Worm (Caenorhabditis elegans) whole organism, L2 larva: ENCODE data around the gene R10F2.4.
A peak's percentile ranks its signal among the peaks of the same experiment; 100 is the strongest.

Experiments used
- C34F6.9 ChIP-seq: fragments of 150-350 bp; optimal IDR thresholded peaks from 2 replicates; lab custom pipeline; 2014; ENCODE audit warnings: missing biosample characterization, missing genetic modification characterization
- F13H6.1 ChIP-seq: sonication (generic microtip); optimal IDR thresholded peaks from 2 replicates; lab custom pipeline; 2016; ENCODE audit warnings: missing genetic modification characterization, missing compliant biosample characterization
- Y55F3AM.14 ChIP-seq: fragments of 200-800 bp; sonication (Bioruptor generic); optimal IDR thresholded peaks from 2 replicates; lab custom pipeline; 2018; ENCODE audit warnings: mild to moderate bottlenecking, missing genetic modification characterization, missing compliant biosample characterization
- ZK546.5 ChIP-seq: sonication (generic microtip); optimal IDR thresholded peaks from 2 replicates; lab custom pipeline; 2017; ENCODE audit warnings: missing biosample characterization, missing genetic modification characterization
- alr-1 ChIP-seq: fragments of 150-350 bp; optimal IDR thresholded peaks from 2 replicates; lab custom pipeline; 2014; ENCODE audit warnings: missing biosample characterization, missing genetic modification characterization
- ama-1 ChIP-seq: fragments of 150-350 bp; optimal IDR thresholded peaks from 2 replicates; lab custom pipeline; 2018; ENCODE audit warnings: inconsistent platforms
- blmp-1 ChIP-seq: sonication (generic microtip); optimal IDR thresholded peaks from 2 replicates; lab custom pipeline; 2017; ENCODE audit warnings: missing genetic modification characterization, mild to moderate bottlenecking, missing compliant biosample characterization, antibody characterized with exemption, moderate library complexity; ENCODE audit not compliant: insufficient read depth
- ceh-16 ChIP-seq: fragments of 150-350 bp; optimal IDR thresholded peaks from 2 replicates; lab custom pipeline; 2014; ENCODE audit warnings: missing biosample characterization, missing genetic modification characterization
- ceh-82 ChIP-seq: fragments of 150-350 bp; optimal IDR thresholded peaks from 2 replicates; lab custom pipeline; 2014; ENCODE audit warnings: missing biosample characterization, missing genetic modification characterization
- crh-2 ChIP-seq: sonication (generic microtip); optimal IDR thresholded peaks from 2 replicates; lab custom pipeline; 2017; ENCODE audit warnings: missing biosample characterization, missing genetic modification characterization
- egl-27 ChIP-seq: sonication (generic microtip); optimal IDR thresholded peaks from 3 replicates; lab custom pipeline; 2017; ENCODE audit warnings: missing biosample characterization, missing genetic modification reagents, missing genetic modification characterization
- elt-1 ChIP-seq: fragments of 150-350 bp; optimal IDR thresholded peaks from 2 replicates; lab custom pipeline; 2014; ENCODE audit warnings: missing biosample characterization, missing genetic modification characterization
- elt-3 ChIP-seq: sonication (generic microtip); optimal IDR thresholded peaks from 2 replicates; lab custom pipeline; 2017; ENCODE audit warnings: missing biosample characterization, missing genetic modification characterization
- fos-1 ChIP-seq: fragments of 150-350 bp; optimal IDR thresholded peaks from 2 replicates; lab custom pipeline; 2014; ENCODE audit warnings: missing biosample characterization, missing genetic modification characterization
- gmeb-1 ChIP-seq: fragments of 150-350 bp; optimal IDR thresholded peaks from 2 replicates; lab custom pipeline; 2014; ENCODE audit warnings: missing biosample characterization, missing genetic modification characterization
- lin-11 ChIP-seq: fragments of 150-350 bp; sonication (generic microtip); optimal IDR thresholded peaks from 2 replicates; lab custom pipeline; 2014; ENCODE audit warnings: missing biosample characterization, missing genetic modification characterization, inconsistent platforms, mixed read lengths
- lin-13 ChIP-seq: fragments of 150-350 bp; optimal IDR thresholded peaks from 2 replicates; lab custom pipeline; 2014; ENCODE audit warnings: missing biosample characterization, missing genetic modification reagents, missing genetic modification characterization
- lin-39 ChIP-seq: fragments of 150-350 bp; optimal IDR thresholded peaks from 2 replicates; lab custom pipeline; 2014; ENCODE audit warnings: missing biosample characterization, missing genetic modification reagents, missing genetic modification characterization
- lsy-2 ChIP-seq, 2 experiments: fragments of 150-350 bp in 1 of 2; sonication (generic microtip) in 1 of 2; optimal IDR thresholded peaks; 2 replicates each; lab custom pipeline; 2014 to 2017; ENCODE audit warnings: missing biosample characterization in 2 of 2, missing genetic modification characterization in 2 of 2
- mab-5 ChIP-seq: fragments of 150-350 bp; optimal IDR thresholded peaks from 2 replicates; lab custom pipeline; 2014; ENCODE audit warnings: missing biosample characterization, missing genetic modification characterization
- mbf-1 ChIP-seq: sonication (generic microtip); optimal IDR thresholded peaks from 2 replicates; lab custom pipeline; 2017; ENCODE audit warnings: missing biosample characterization, missing genetic modification characterization
- nhr-10 ChIP-seq: sonication (generic microtip); optimal IDR thresholded peaks from 2 replicates; lab custom pipeline; 2017; ENCODE audit warnings: missing biosample characterization, missing genetic modification characterization
- nhr-11 ChIP-seq: fragments of 150-350 bp; optimal IDR thresholded peaks from 2 replicates; lab custom pipeline; 2014; ENCODE audit warnings: missing biosample characterization, missing genetic modification characterization
- nhr-12 ChIP-seq: fragments of 150-350 bp; optimal IDR thresholded peaks from 2 replicates; lab custom pipeline; 2014; ENCODE audit warnings: missing biosample characterization, missing genetic modification characterization
- nhr-129 ChIP-seq: fragments of 150-350 bp; optimal IDR thresholded peaks from 2 replicates; lab custom pipeline; 2014; ENCODE audit warnings: missing biosample characterization, missing genetic modification characterization
- nhr-21 ChIP-seq: fragments of 150-350 bp; optimal IDR thresholded peaks from 2 replicates; lab custom pipeline; 2014; ENCODE audit warnings: missing biosample characterization, missing genetic modification characterization
- nhr-237 ChIP-seq: fragments of 150-350 bp; optimal IDR thresholded peaks from 2 replicates; lab custom pipeline; 2014; ENCODE audit warnings: missing biosample characterization, missing genetic modification characterization
- nhr-25 ChIP-seq: fragments of 150-350 bp; sonication (generic microtip); optimal IDR thresholded peaks from 3 replicates; lab custom pipeline; 2014; ENCODE audit warnings: missing biosample characterization, missing genetic modification characterization
- nhr-6 ChIP-seq: fragments of 150-350 bp; optimal IDR thresholded peaks from 2 replicates; lab custom pipeline; 2014; ENCODE audit warnings: missing biosample characterization, missing genetic modification characterization
- peb-1 ChIP-seq: fragments of 150-350 bp; optimal IDR thresholded peaks from 2 replicates; lab custom pipeline; 2014; ENCODE audit warnings: missing biosample characterization, missing genetic modification characterization
- sem-4 ChIP-seq: fragments of 150-350 bp; optimal IDR thresholded peaks from 2 replicates; lab custom pipeline; 2014; ENCODE audit warnings: missing biosample characterization, missing genetic modification reagents, missing genetic modification characterization
- skn-1 ChIP-seq: sonication (generic microtip); optimal IDR thresholded peaks from 2 replicates; lab custom pipeline; 2017; ENCODE audit warnings: missing biosample characterization, missing genetic modification characterization
- sma-9 ChIP-seq, 2 experiments: fragments of 150-350 bp in 1 of 2; sonication (generic microtip) in 1 of 2; optimal IDR thresholded peaks; 2 replicates each; lab custom pipeline; 2014 to 2016; ENCODE audit warnings: missing genetic modification characterization in 2 of 2, mild to moderate bottlenecking in 1 of 2, missing biosample characterization in 1 of 2, missing compliant biosample characterization in 1 of 2, missing genetic modification reagents in 1 of 2, moderate library complexity in 1 of 2
- snpc-4 ChIP-seq: fragments of 150-350 bp; optimal IDR thresholded peaks from 2 replicates; lab custom pipeline; 2014; ENCODE audit warnings: missing biosample characterization, missing genetic modification characterization
- unc-39 ChIP-seq: fragments of 150-350 bp; optimal IDR thresholded peaks from 2 replicates; lab custom pipeline; 2014; ENCODE audit warnings: missing biosample characterization, missing genetic modification characterization
- unc-55 ChIP-seq: fragments of 150-350 bp; sonication (generic microtip); optimal IDR thresholded peaks from 3 replicates; lab custom pipeline; 2014; ENCODE audit warnings: missing biosample characterization, missing genetic modification reagents, missing genetic modification characterization
- unc-62 ChIP-seq: fragments of 150-350 bp; optimal IDR thresholded peaks from 2 replicates; lab custom pipeline; 2014; ENCODE audit warnings: missing biosample characterization, missing genetic modification reagents, missing genetic modification characterization
- zag-1 ChIP-seq: fragments of 150-350 bp; optimal IDR thresholded peaks from 2 replicates; lab custom pipeline; 2014; ENCODE audit warnings: missing biosample characterization, missing genetic modification characterization
- ztf-1 ChIP-seq: fragments of 200-800 bp; sonication (Bioruptor generic); conservative IDR thresholded peaks from 2 replicates; pipeline ENCODE4 v1.3.6; 2022; ENCODE audit warnings: missing genetic modification characterization, missing compliant biosample characterization

R10F2.4 gene

DNA sequence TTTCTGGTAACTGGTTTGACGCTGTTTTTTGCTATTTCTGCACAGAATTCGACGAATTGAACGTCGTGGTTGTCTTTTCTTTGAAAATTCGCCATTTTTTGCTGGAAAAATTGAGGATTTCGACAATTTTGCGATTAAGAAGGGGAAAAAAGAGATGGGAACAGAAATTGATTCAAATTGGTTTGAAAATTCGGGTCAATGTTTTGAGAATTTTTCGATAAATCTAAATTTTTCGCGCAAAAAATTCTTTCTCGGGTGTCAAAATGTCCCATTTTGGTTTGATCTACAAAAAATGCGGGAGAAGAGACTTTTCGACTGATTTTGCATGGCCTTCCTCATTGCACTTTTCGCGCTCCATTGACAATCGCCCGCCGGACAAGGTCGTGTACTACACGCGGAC, 42.6 kb upstream of the R10F2.4 start, which contains the start of gene H05C05.2:
Gene H05C05.2, minus strand, starts transcription at position 101 of the 400 bp plus-strand sequence.
- TF ChIP-seq zag-1 (tag; lab: Kevin White, UChicago) = no peak
- TF ChIP-seq alr-1 (tag; lab: Kevin White, UChicago) = no peak
- no peak for TF ChIP-seq lin-11 (tag; lab: Kevin White, UChicago)
- TF ChIP-seq lin-13 (GFP tag; lab: Kevin White, UChicago) = no peak
- no peak for TF ChIP-seq ZK546.5 (tag; lab: Kevin White, UChicago)
- TF ChIP-seq peb-1 (tag; lab: Kevin White, UChicago) = no peak
- TF ChIP-seq nhr-11 (tag; lab: Kevin White, UChicago) = no peak
- TF ChIP-seq nhr-21 (tag; lab: Kevin White, UChicago) = no peak
- no peak for TF ChIP-seq mab-5 (tag; lab: Kevin White, UChicago)
- no peak for TF ChIP-seq lin-39 (tag; lab: Kevin White, UChicago)
- no peak for TF ChIP-seq sma-9 (GFP tag; optimal IDR thresholded peaks at IDR 0.05; lab: Kevin White, UChicago)
- TF ChIP-seq sma-9 (tag; optimal IDR thresholded peaks at IDR 0.05; lab: Kevin White, UChicago) = no peak
- no peak for TF ChIP-seq nhr-10 (tag; lab: Kevin White, UChicago)
- TF ChIP-seq Y55F3AM.14 = no peak
- no peak for TF ChIP-seq gmeb-1
- TF ChIP-seq unc-39 = no peak
- TF ChIP-seq ceh-16 (tag; lab: Kevin White, UChicago) = no peak
- no peak for TF ChIP-seq ama-1
- no peak for TF ChIP-seq nhr-6 (tag; lab: Kevin White, UChicago)

DNA sequence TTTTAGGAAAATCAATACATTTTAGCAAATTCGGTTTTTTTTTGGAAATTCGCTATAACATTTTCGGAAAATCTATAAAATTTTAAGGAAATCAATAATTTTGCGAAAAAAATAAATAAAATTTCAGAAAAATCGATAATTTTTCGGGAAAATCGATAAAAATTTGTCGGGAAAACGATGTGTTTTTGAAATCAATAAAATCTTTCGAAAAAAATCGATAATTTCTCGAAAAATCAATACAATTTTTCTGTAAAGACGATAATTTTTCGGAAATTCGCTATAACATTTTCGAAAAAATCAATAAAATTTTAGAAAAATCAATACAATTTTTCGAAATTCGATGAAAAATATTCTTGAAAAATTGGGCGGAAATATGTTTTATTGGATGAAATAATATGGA, 38.9 kb upstream of the R10F2.4 start:
- TF ChIP-seq unc-62 (GFP tag; lab: Kevin White, UChicago) = no peak
- TF ChIP-seq elt-1 (tag; lab: Kevin White, UChicago) = no peak
- no peak for TF ChIP-seq gmeb-1
- no peak for TF ChIP-seq ceh-82 (tag; lab: Kevin White, UChicago)
- TF ChIP-seq nhr-10 (tag; lab: Kevin White, UChicago) = no peak
- no peak for TF ChIP-seq sma-9 (GFP tag; optimal IDR thresholded peaks at IDR 0.05; lab: Kevin White, UChicago)
- no peak for TF ChIP-seq sma-9 (tag; optimal IDR thresholded peaks at IDR 0.05; lab: Kevin White, UChicago)
- TF ChIP-seq ztf-1 (GFP tag; lab: Robert Waterston, UW) = no peak
- no peak for TF ChIP-seq mbf-1 (tag; lab: Kevin White, UChicago)
- TF ChIP-seq alr-1 (tag; lab: Kevin White, UChicago) = no peak
- no peak for TF ChIP-seq egl-27 (tag; lab: Kevin White, UChicago)
- TF ChIP-seq F13H6.1 (tag; lab: Kevin White, UChicago) = no peak
- no peak for TF ChIP-seq skn-1
- TF ChIP-seq sem-4 (tag; lab: Kevin White, UChicago) = no peak
- TF ChIP-seq ZK546.5 (tag; lab: Kevin White, UChicago) = no peak
- TF ChIP-seq nhr-237 (tag; lab: Kevin White, UChicago) = no peak
- no peak for TF ChIP-seq nhr-25 (tag; lab: Kevin White, UChicago)
- no peak for TF ChIP-seq lin-39 (tag; lab: Kevin White, UChicago)

DNA sequence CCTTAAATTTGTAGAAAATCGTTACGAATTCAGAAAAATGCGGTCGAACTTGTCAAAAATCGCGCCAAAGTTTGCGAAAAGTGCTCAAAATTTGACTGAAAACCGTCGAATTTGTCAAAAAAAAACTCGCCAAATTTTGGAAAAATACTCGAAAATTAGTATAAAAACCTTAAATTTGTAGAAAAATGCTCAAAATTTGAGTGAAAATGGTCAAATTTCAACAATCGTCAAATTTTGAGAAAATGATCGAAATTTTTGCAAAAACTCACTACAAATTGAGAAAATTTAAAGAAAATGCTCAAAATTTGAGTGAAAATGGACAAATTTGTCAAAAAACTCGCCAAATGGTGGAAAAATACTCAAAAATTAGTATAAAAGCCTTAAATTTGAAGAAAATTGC, 29.5 kb upstream of the R10F2.4 start:
- no peak for TF ChIP-seq peb-1 (tag; lab: Kevin White, UChicago)
- no peak for TF ChIP-seq elt-3
- no peak for TF ChIP-seq snpc-4 (tag; lab: Kevin White, UChicago)
- no peak for TF ChIP-seq nhr-10 (tag; lab: Kevin White, UChicago)

DNA sequence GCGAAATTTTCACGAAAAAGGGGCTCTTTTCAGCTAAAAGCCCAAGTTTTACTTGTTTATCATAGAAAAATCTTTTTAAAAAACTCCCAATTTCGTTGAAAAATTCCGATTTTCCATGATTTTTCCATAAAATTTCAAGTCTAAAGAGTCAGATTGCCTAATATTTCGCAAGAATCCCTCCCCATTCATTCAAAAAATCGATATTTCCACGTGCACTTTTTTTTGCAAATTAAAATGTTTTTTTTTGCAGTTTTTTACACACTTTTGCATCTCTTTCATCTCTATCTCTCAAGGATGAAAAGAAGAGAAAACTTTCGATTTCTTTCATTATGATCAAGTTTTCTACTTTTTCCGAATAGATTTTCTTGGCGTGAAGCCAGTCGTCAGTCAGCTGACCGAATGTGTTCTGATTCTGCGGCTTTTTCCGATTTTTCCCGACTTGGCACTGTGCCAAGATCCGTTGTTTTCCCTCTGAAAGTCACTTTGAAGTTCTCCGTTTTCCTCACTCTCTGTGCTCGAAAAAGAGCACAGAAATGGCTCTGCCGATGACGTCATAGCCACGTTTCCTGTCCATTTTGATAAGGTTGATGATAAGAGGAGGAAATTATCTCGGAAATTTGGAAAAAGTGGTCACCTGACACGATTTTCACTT, 25.5 kb upstream of the R10F2.4 start:
- no peak for TF ChIP-seq zag-1 (tag; lab: Kevin White, UChicago)
- peak in 1 of 2 experiments; percentile 12 for TF ChIP-seq lsy-2 (tag; optimal IDR thresholded peaks at IDR 0.05; lab: Kevin White, UChicago)
- TF ChIP-seq nhr-25 (tag; lab: Kevin White, UChicago) = peak; percentile 62
- peak; percentile 76 for TF ChIP-seq nhr-129 (tag; lab: Kevin White, UChicago)
- peak; percentile 37 for TF ChIP-seq sma-9 (GFP tag; optimal IDR thresholded peaks at IDR 0.05; lab: Kevin White, UChicago)
- TF ChIP-seq sma-9 (tag; optimal IDR thresholded peaks at IDR 0.05; lab: Kevin White, UChicago) = no peak
- peak; percentile 6 for TF ChIP-seq sem-4 (tag; lab: Kevin White, UChicago)
- TF ChIP-seq crh-2 (tag; lab: Kevin White, UChicago) = peak; percentile 86
- TF ChIP-seq unc-55 = peak; percentile 44
- TF ChIP-seq nhr-12 (tag; lab: Kevin White, UChicago) = no peak
- peak; percentile 64 for TF ChIP-seq blmp-1 (tag; lab: Kevin White, UChicago)
- peak; percentile 35 for TF ChIP-seq F13H6.1 (tag; lab: Kevin White, UChicago)
- TF ChIP-seq nhr-10 (tag; lab: Kevin White, UChicago) = no peak
- peak; percentile 2 for TF ChIP-seq C34F6.9 (tag; lab: Kevin White, UChicago)
- TF ChIP-seq fos-1 (tag; lab: Kevin White, UChicago) = peak; percentile 65
